Fruit fly (Drosophila melanogaster): Measurements from ENCODE around the gene pns.

DNA sequence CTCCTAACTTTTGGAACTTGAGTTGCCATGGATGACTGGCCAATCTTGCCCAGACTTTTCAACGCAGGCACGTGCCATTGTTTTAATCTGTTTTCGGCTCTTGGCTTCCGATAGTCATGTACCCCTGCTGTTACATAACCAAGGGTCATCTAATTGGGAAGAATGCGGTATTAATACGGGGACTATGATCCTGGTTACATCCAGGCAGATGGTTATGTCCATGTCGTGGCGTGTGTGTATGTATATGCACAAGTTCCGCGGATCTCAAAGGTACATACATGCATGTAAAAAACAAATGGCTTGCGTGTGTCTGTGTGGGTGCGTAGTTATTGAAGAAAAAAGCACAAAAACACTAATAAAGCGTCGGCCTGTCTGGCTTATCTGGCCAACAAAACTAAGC is 41.1 kb upstream of the pns start:
- no peak for TF ChIP-seq Mes4 (GFP tag; optimal IDR thresholded peaks at IDR 0.05)
- no peak for TF ChIP-seq CG32772 (GFP tag; IDR thresholded peaks at IDR 0.05)
- TF ChIP-seq Hr3 (GFP tag; optimal IDR thresholded peaks at IDR 0.05): no peak
- TF ChIP-seq CG16813 (GFP tag; IDR thresholded peaks at IDR 0.05; ENCODE audit: partially characterized antibody): no peak
- no peak for TF ChIP-seq cas (GFP tag; IDR thresholded peaks at IDR 0.05)
- no peak for TF ChIP-seq insv (GFP tag; optimal IDR thresholded peaks at IDR 0.05)
- TF ChIP-seq bigmax (GFP tag; optimal IDR thresholded peaks at IDR 0.05): no peak

Measured in whole organism, embryonic.